Worm (Caenorhabditis elegans) whole organism, late embryonic: ENCODE results near the gene F01G10.4.

Source experiments
- hlh-30 ChIP-seq: sonication (generic microtip); optimal IDR thresholded peaks from 2 replicates; lab custom pipeline; 2017; ENCODE audit warnings: antibody characterized with exemption, missing genetic modification characterization, missing compliant biosample characterization; ENCODE audit not compliant: insufficient read depth
- pros-1 ChIP-seq: fragments of 150-350 bp; optimal IDR thresholded peaks from 2 replicates; lab custom pipeline; 2014; ENCODE audit warnings: missing biosample characterization, missing genetic modification reagents, missing genetic modification characterization

DNA sequence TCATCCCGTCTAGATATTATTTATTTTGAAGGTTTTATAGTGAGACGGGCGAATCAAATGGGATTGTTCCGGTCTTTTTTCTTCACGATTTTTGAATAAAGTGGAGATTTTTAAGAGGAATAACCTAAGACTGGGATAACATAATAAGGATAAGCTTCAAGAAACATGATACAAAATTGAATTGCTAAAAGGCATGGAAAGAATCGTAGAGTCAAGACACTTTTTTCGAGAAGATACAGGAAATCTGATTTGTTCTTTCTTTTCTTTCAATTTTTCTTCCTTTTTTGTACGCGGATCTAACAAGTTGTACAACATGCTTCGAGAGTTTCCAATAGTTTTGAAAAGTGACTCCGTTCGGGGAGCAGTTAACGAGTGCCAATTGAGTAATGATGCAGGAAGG is 40.9 kb downstream of the F01G10.4 start:
- TF ChIP-seq hlh-30 (tag; lab: Kevin White, UChicago): no peak
- TF ChIP-seq pros-1 (tag; lab: Kevin White, UChicago): no peak
